Worm (Caenorhabditis elegans) whole organism, mixed stage, embryonic: ENCODE results near the gene B0024.3.

Source experiments
- M03D4.4 ChIP-seq: sonication (generic microtip); optimal IDR thresholded peaks from 2 replicates; lab custom pipeline; 2017; ENCODE audit warnings: mild to moderate bottlenecking, missing genetic modification characterization, missing compliant biosample characterization
- bed-3 ChIP-seq: fragments of 200-800 bp; sonication (Bioruptor generic); optimal IDR thresholded peaks from 3 replicates; lab custom pipeline; 2018; ENCODE audit warnings: mild to moderate bottlenecking, missing genetic modification characterization, moderate library complexity, missing compliant biosample characterization
- blmp-1 ChIP-seq: fragments of 150-350 bp; optimal IDR thresholded peaks from 2 replicates; lab custom pipeline; 2014; ENCODE audit warnings: missing biosample characterization, missing genetic modification characterization
- ceh-39 ChIP-seq: fragments of 150-350 bp; optimal IDR thresholded peaks from 2 replicates; lab custom pipeline; 2014; ENCODE audit warnings: missing biosample characterization, missing genetic modification characterization
- ceh-43 ChIP-seq: fragments of 200-800 bp; sonication (Bioruptor generic); optimal IDR thresholded peaks from 2 replicates; lab custom pipeline; 2018; ENCODE audit warnings: mild to moderate bottlenecking, missing genetic modification characterization, moderate library complexity, missing compliant biosample characterization
- ceh-83 ChIP-seq: fragments of 200-800 bp; sonication (Bioruptor generic); optimal IDR thresholded peaks from 2 replicates; lab custom pipeline; 2018; ENCODE audit warnings: mild to moderate bottlenecking, missing genetic modification characterization, missing compliant biosample characterization
- cnd-1 ChIP-seq: fragments of 200-800 bp; sonication (Bioruptor generic); optimal IDR thresholded peaks from 2 replicates; lab custom pipeline; 2018; ENCODE audit warnings: mild to moderate bottlenecking, missing genetic modification characterization, missing compliant biosample characterization
- drap-1 ChIP-seq: fragments of 200-800 bp; sonication (Bioruptor generic); optimal IDR thresholded peaks from 3 replicates; lab custom pipeline; 2018; ENCODE audit warnings: mild to moderate bottlenecking, missing genetic modification characterization, missing compliant biosample characterization
- elt-1 ChIP-seq: sonication (generic microtip); optimal IDR thresholded peaks from 2 replicates; lab custom pipeline; 2017; ENCODE audit warnings: missing genetic modification characterization, mild to moderate bottlenecking, missing compliant biosample characterization, antibody characterized with exemption, moderate library complexity, borderline replicate concordance; ENCODE audit not compliant: insufficient read depth
- elt-3 ChIP-seq: fragments of 150-350 bp; optimal IDR thresholded peaks from 2 replicates; lab custom pipeline; 2014; ENCODE audit warnings: missing biosample characterization, missing genetic modification characterization
- flh-1 ChIP-seq: fragments of 200-800 bp; sonication (Bioruptor generic); optimal IDR thresholded peaks from 2 replicates; lab custom pipeline; 2018; ENCODE audit warnings: mild to moderate bottlenecking, missing genetic modification characterization, moderate library complexity, missing compliant biosample characterization
- ham-2 ChIP-seq: fragments of 200-800 bp; sonication (Bioruptor generic); optimal IDR thresholded peaks from 2 replicates; lab custom pipeline; 2018; ENCODE audit warnings: mild to moderate bottlenecking, missing genetic modification characterization, missing compliant biosample characterization
- lin-13 ChIP-seq: fragments of 150-350 bp; optimal IDR thresholded peaks from 2 replicates; lab custom pipeline; 2014; ENCODE audit warnings: missing biosample characterization, missing genetic modification characterization
- lin-32 ChIP-seq: fragments of 200-800 bp; sonication (Bioruptor generic); optimal IDR thresholded peaks from 2 replicates; lab custom pipeline; 2018; ENCODE audit warnings: mild to moderate bottlenecking, missing genetic modification characterization, missing compliant biosample characterization
- mab-5 ChIP-seq: fragments of 150-350 bp; optimal IDR thresholded peaks from 2 replicates; lab custom pipeline; 2014; ENCODE audit warnings: missing biosample characterization, missing genetic modification characterization
- mep-1 ChIP-seq: fragments of 150-350 bp; optimal IDR thresholded peaks from 2 replicates; lab custom pipeline; 2017; ENCODE audit warnings: missing biosample characterization, missing genetic modification reagents, missing genetic modification characterization, inconsistent platforms
- mls-2 ChIP-seq: sonication (generic microtip); optimal IDR thresholded peaks from 2 replicates; lab custom pipeline; 2016; ENCODE audit warnings: mild to moderate bottlenecking, missing genetic modification characterization, moderate library complexity, missing compliant biosample characterization
- nhr-2 ChIP-seq: fragments of 150-350 bp; optimal IDR thresholded peaks from 2 replicates; lab custom pipeline; 2014; ENCODE audit warnings: missing biosample characterization, missing genetic modification characterization
- nhr-237 ChIP-seq: fragments of 150-350 bp; optimal IDR thresholded peaks from 2 replicates; lab custom pipeline; 2014; ENCODE audit warnings: missing biosample characterization, missing genetic modification characterization
- nhr-28 ChIP-seq: fragments of 150-350 bp; optimal IDR thresholded peaks from 2 replicates; lab custom pipeline; 2014; ENCODE audit warnings: missing biosample characterization, missing genetic modification characterization
- nhr-76 ChIP-seq: sonication (generic microtip); optimal IDR thresholded peaks from 2 replicates; lab custom pipeline; 2017; ENCODE audit warnings: missing biosample characterization, missing genetic modification characterization
- pha-4 ChIP-seq: fragments of 150-350 bp; optimal IDR thresholded peaks from 2 replicates; lab custom pipeline; 2018; ENCODE audit warnings: missing biosample characterization, missing genetic modification reagents, missing genetic modification characterization
- snpc-4 ChIP-seq: fragments of 150-350 bp; optimal IDR thresholded peaks from 2 replicates; lab custom pipeline; 2014; ENCODE audit warnings: missing biosample characterization, missing genetic modification characterization
- sptf-1 ChIP-seq: sonication (generic microtip); optimal IDR thresholded peaks from 2 replicates; lab custom pipeline; 2017; ENCODE audit warnings: mild to moderate bottlenecking, missing genetic modification characterization, moderate library complexity, missing compliant biosample characterization
- tbx-8 ChIP-seq: fragments of 200-800 bp; sonication (Bioruptor generic); optimal IDR thresholded peaks from 2 replicates; lab custom pipeline; 2018; ENCODE audit warnings: mild to moderate bottlenecking, missing genetic modification characterization, moderate library complexity, missing compliant biosample characterization
- unc-120 ChIP-seq: sonication (generic microtip); optimal IDR thresholded peaks from 2 replicates; lab custom pipeline; 2017; ENCODE audit warnings: missing genetic modification characterization, missing compliant biosample characterization; ENCODE audit not compliant: poor library complexity, severe bottlenecking
- unc-39 ChIP-seq: fragments of 150-350 bp; optimal IDR thresholded peaks from 2 replicates; lab custom pipeline; 2014; ENCODE audit warnings: missing biosample characterization, missing genetic modification characterization
- unc-62 ChIP-seq: fragments of 150-350 bp; optimal IDR thresholded peaks from 2 replicates; lab custom pipeline; 2014; ENCODE audit warnings: missing biosample characterization, missing genetic modification reagents, missing genetic modification characterization
- zip-8 ChIP-seq: fragments of 150-350 bp; optimal IDR thresholded peaks from 2 replicates; lab custom pipeline; 2014; ENCODE audit warnings: missing biosample characterization, missing genetic modification characterization
- ztf-11 ChIP-seq: fragments of 150-350 bp; optimal IDR thresholded peaks from 2 replicates; lab custom pipeline; 2014; ENCODE audit warnings: missing biosample characterization, missing genetic modification characterization

B0024.3 gene

ce11 chrV:10320101-10320761 is 32.9 kb downstream of the B0024.3 start, which contains the start of the genes gna-1 and B0024.13:
TSS of gene gna-1 (minus strand) at chrV:10320151.
TSS of gene B0024.13 (plus strand) at chrV:10320711.
- no peak for TF ChIP-seq ceh-43 (GFP tag; lab: Kevin White, UChicago)
- no peak for TF ChIP-seq mab-5 (tag; lab: Kevin White, UChicago)
- no peak for TF ChIP-seq lin-32 (GFP tag; lab: Kevin White, UChicago)
- TF ChIP-seq M03D4.4 (tag; lab: Kevin White, UChicago), result no peak
- no peak for TF ChIP-seq ztf-11 (tag; lab: Kevin White, UChicago)
- TF ChIP-seq ceh-83 (GFP tag; lab: Kevin White, UChicago), result no peak
- no peak for TF ChIP-seq cnd-1 (tag; lab: Kevin White, UChicago)
- TF ChIP-seq ceh-39 (tag; lab: Kevin White, UChicago), result no peak
- TF ChIP-seq nhr-237, result no peak

- no peak for TF ChIP-seq unc-120
- TF ChIP-seq lin-13 (tag; lab: Kevin White, UChicago), result no peak
- no peak for TF ChIP-seq mls-2 (tag; lab: Kevin White, UChicago)
- TF ChIP-seq zip-8, result no peak
These were observed 36.2 kb downstream of the B0024.3 start for ce11 chrV:10323537-10323936.

- no peak for TF ChIP-seq drap-1 (GFP tag; lab: Kevin White, UChicago)
- no peak for TF ChIP-seq pha-4
- no peak for TF ChIP-seq mab-5 (tag; lab: Kevin White, UChicago)
- no peak for TF ChIP-seq ceh-39 (tag; lab: Kevin White, UChicago)
- TF ChIP-seq lin-32 (GFP tag; lab: Kevin White, UChicago), result no peak
- TF ChIP-seq unc-39 (tag; lab: Kevin White, UChicago), result no peak
- TF ChIP-seq flh-1 (GFP tag; lab: Kevin White, UChicago), result no peak
- TF ChIP-seq zip-8, result no peak
- no peak for TF ChIP-seq ham-2 (GFP tag; lab: Kevin White, UChicago)
- no peak for TF ChIP-seq mls-2 (tag; lab: Kevin White, UChicago)
- TF ChIP-seq sptf-1, result no peak
- TF ChIP-seq M03D4.4 (tag; lab: Kevin White, UChicago), result no peak
- TF ChIP-seq nhr-2 (tag; lab: Kevin White, UChicago), result no peak
- TF ChIP-seq lin-13 (tag; lab: Kevin White, UChicago), result no peak
- no peak for TF ChIP-seq elt-3
- TF ChIP-seq bed-3 (GFP tag; lab: Kevin White, UChicago), result no peak
- no peak for TF ChIP-seq nhr-28 (tag; lab: Kevin White, UChicago)
- no peak for TF ChIP-seq ceh-43 (GFP tag; lab: Kevin White, UChicago)
- no peak for TF ChIP-seq blmp-1 (tag; lab: Kevin White, UChicago)
- TF ChIP-seq elt-1 (tag; lab: Kevin White, UChicago), result no peak
- TF ChIP-seq, all 35 proteins: peak for 0
These were observed 40.7 kb downstream of the B0024.3 start for ce11 chrV:10328080-10328479.

- TF ChIP-seq mab-5 (tag; lab: Kevin White, UChicago) (no peak), cnd-1 (tag; lab: Kevin White, UChicago) (no peak), mep-1 (tag; lab: Kevin White, UChicago) (no peak), snpc-4 (tag; lab: Kevin White, UChicago) (no peak), tbx-8 (GFP tag; lab: Kevin White, UChicago) (no peak), M03D4.4 (tag; lab: Kevin White, UChicago) (no peak), flh-1 (GFP tag; lab: Kevin White, UChicago) (no peak), unc-120 (no peak), ceh-39 (tag; lab: Kevin White, UChicago) (no peak), ztf-11 (tag; lab: Kevin White, UChicago) (no peak), mls-2 (tag; lab: Kevin White, UChicago) (no peak), sptf-1 (no peak), ceh-83 (GFP tag; lab: Kevin White, UChicago) (no peak)
- TF ChIP-seq, all 35 proteins: peak for 0
These were observed 44.7 kb downstream of the B0024.3 start, which contains the start of gene crm-1 for ce11 chrV:10332012-10332411. TSS of gene crm-1 (minus strand) at chrV:10332112.

- TF ChIP-seq snpc-4 (tag; lab: Kevin White, UChicago) (no peak), M03D4.4 (tag; lab: Kevin White, UChicago) (no peak), mls-2 (tag; lab: Kevin White, UChicago) (no peak), elt-3 (no peak), unc-62 (GFP tag; lab: Kevin White, UChicago) (no peak), ham-2 (GFP tag; lab: Kevin White, UChicago) (no peak), nhr-76 (tag; lab: Kevin White, UChicago) (no peak), tbx-8 (GFP tag; lab: Kevin White, UChicago) (no peak), mep-1 (tag; lab: Kevin White, UChicago) (no peak), unc-120 (no peak), nhr-2 (tag; lab: Kevin White, UChicago) (no peak)
These were observed 46.5 kb downstream of the B0024.3 start for ce11 chrV:10333843-10334242.
